Worm (Caenorhabditis elegans): ENCODE data around the gene ltah-1.2.

ce11 chrIV:3601846-3602245 is 11.0 kb downstream of the ltah-1.2 start:
- no peak for TF ChIP-seq madf-6 (GFP tag; IDR thresholded peaks at IDR 0.05)
- no peak for TF ChIP-seq lag-1 (GFP tag; IDR thresholded peaks at IDR 0.05)
- no peak for TF ChIP-seq ztf-3 (GFP tag; optimal IDR thresholded peaks at IDR 0.05)
- TF ChIP-seq dpl-1 (GFP tag; optimal IDR thresholded peaks at IDR 0.05), result no peak
- no peak for TF ChIP-seq pha-4 (tag; optimal IDR thresholded peaks at IDR 0.05)
- TF ChIP-seq Y53G8AR.9 (GFP tag; conservative IDR thresholded peaks at IDR 0.05), result no peak
- no peak for TF ChIP-seq ztf-6 (GFP tag; IDR thresholded peaks at IDR 0.05)
- no peak for TF ChIP-seq rcor-1 (GFP tag; IDR thresholded peaks at IDR 0.05)
- no peak for TF ChIP-seq F49E8.2 (tag; optimal IDR thresholded peaks at IDR 0.05; ENCODE audit: insufficient read depth)

All from whole organism, young adult.